Worm (Caenorhabditis elegans): ENCODE data around the gene W04G3.12.

W04G3.12 gene

DNA sequence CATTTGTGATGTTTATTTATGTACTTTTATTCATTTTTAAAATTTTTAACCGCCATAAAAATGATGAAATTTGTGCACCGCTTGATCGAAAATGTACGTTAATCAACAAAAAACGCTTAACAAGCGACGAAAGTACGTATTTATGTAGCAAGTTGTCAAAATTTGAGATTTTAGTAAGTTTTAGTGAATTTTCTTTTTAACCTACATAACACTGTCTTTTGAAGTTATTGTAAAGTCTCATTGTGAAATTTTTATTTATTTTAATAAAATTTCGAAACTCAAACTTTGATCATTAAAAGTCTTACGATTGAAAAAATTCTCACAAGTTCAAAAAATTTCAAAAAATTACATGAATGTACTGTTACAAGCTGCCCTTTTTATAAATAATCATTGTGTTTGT, 20.7 kb upstream of the W04G3.12 start:
- TF ChIP-seq daf-8 (GFP tag; IDR thresholded peaks at IDR 0.05) (no peak), nhr-41 (GFP tag; IDR thresholded peaks at IDR 0.05) (no peak), aha-1 (tag) (peak; percentile 92), lin-39 (tag; optimal IDR thresholded peaks at IDR 0.05) (no peak), lin-15B (tag; optimal IDR thresholded peaks at IDR 0.05) (no peak), nhr-10 (tag; optimal IDR thresholded peaks at IDR 0.05) (no peak), nhr-42 (GFP tag; IDR thresholded peaks at IDR 0.05) (no peak)

DNA sequence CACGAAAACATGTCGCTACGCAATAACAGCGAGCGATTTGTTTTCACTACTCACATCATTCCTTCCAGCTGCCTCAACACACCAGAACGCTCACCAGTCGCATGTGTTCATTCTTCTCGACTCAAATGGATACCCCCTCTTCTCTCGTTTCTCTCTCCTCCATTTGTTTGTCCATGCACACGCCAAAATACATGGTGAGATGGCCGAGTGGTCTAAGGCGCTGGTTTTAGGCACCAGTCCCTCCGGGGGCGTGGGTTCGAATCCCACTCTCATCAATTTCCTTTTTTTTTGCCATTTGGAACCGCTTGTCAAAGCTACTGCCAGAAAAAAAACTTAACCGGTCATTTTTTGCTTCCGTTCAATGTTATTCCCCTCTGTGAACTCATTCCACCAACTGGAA, 18.9 kb upstream of the W04G3.12 start:
- TF ChIP-seq gei-8 (GFP tag; optimal IDR thresholded peaks at IDR 0.05) = peak; percentile 55
- peak; percentile 73; the same call in 1 of the 2 replicates for TF ChIP-seq zfp-3 (GFP tag; conservative IDR thresholded peaks at IDR 0.05)
- TF ChIP-seq nhr-28 (tag; optimal IDR thresholded peaks at IDR 0.05) = peak; percentile 45
- no peak for TF ChIP-seq lin-39 (tag; optimal IDR thresholded peaks at IDR 0.05)
- TF ChIP-seq ceh-62 (tag; optimal IDR thresholded peaks at IDR 0.05) = no peak
- peak; percentile 29 for TF ChIP-seq unc-130 (GFP tag; optimal IDR thresholded peaks at IDR 0.05)
- TF ChIP-seq dmd-6 (GFP tag; IDR thresholded peaks at IDR 0.05) = peak; percentile 88
- TF ChIP-seq ces-1 (GFP tag; optimal IDR thresholded peaks at IDR 0.05) = peak; percentile 41
- no peak for TF ChIP-seq ceh-28 (tag; optimal IDR thresholded peaks at IDR 0.05)
- TF ChIP-seq F49E8.2 (tag; optimal IDR thresholded peaks at IDR 0.05; ENCODE audit: borderline replicate concordance) = peak; percentile 65
- peak; percentile 85 for TF ChIP-seq ZK337.2 (GFP tag; IDR thresholded peaks at IDR 0.05)
- TF ChIP-seq nhr-42 (GFP tag; IDR thresholded peaks at IDR 0.05) = peak; percentile 89
- peak; percentile 75 for TF ChIP-seq zip-2 (tag; optimal IDR thresholded peaks at IDR 0.05)
- peak; percentile 54 for TF ChIP-seq ceh-32 (tag; optimal IDR thresholded peaks at IDR 0.05; ENCODE audit: poor library complexity)
- peak; percentile 59 for TF ChIP-seq T20F7.1 (GFP tag; optimal IDR thresholded peaks at IDR 0.05)
- peak; percentile 71 for TF ChIP-seq mxl-3 (GFP tag; optimal IDR thresholded peaks at IDR 0.05)
- no peak for TF ChIP-seq zag-1 (tag; optimal IDR thresholded peaks at IDR 0.05)
- TF ChIP-seq mdl-1 (tag; optimal IDR thresholded peaks at IDR 0.05) = peak in 1 of 2 experiments; percentile 82
- no peak for TF ChIP-seq daf-12 (tag; optimal IDR thresholded peaks at IDR 0.05)
- TF ChIP-seq nhr-10 (tag; optimal IDR thresholded peaks at IDR 0.05) = no peak
- TF ChIP-seq lsy-2 (tag; optimal IDR thresholded peaks at IDR 0.05) = peak in 1 of 2 experiments; percentile 25
- peak; percentile 41 for TF ChIP-seq nhr-6 (tag; optimal IDR thresholded peaks at IDR 0.05)
- peak; percentile 78 for TF ChIP-seq hlh-11 (tag; optimal IDR thresholded peaks at IDR 0.05)
- TF ChIP-seq ztf-11 (tag; optimal IDR thresholded peaks at IDR 0.05) = no peak
- 0 out of 2 replicates have a peak, but pooled peaks have one; percentile 80 for TF ChIP-seq tag-97 (GFP tag; IDR thresholded peaks at IDR 0.05)
- peak; percentile 94 for TF ChIP-seq ctbp-1 (GFP tag; IDR thresholded peaks at IDR 0.05)
- peak; percentile 93 for TF ChIP-seq rbr-2 (tag; optimal IDR thresholded peaks at IDR 0.05)
- TF ChIP-seq madf-5 (GFP tag; IDR thresholded peaks at IDR 0.05) = peak; percentile 44 to 95; a peak in 3 of 4 replicates
- TF ChIP-seq hif-1 (tag; optimal IDR thresholded peaks at IDR 0.05) = peak; percentile 30 to 65
- TF ChIP-seq mep-1 (tag; optimal IDR thresholded peaks at IDR 0.05) = peak; percentile 92
- no peak for TF ChIP-seq T26A8.4 (GFP tag; IDR thresholded peaks at IDR 0.05)
- TF ChIP-seq lin-1 (GFP tag; IDR thresholded peaks at IDR 0.05) = peak; percentile 87
- TF ChIP-seq Y75B8A.6 (GFP tag; IDR thresholded peaks at IDR 0.05) = no peak
- TF ChIP-seq nhr-237 (tag; optimal IDR thresholded peaks at IDR 0.05) = no peak
- peak; percentile 84 for TF ChIP-seq lir-3 (tag; optimal IDR thresholded peaks at IDR 0.05)
- TF ChIP-seq nhr-25 (tag; optimal IDR thresholded peaks at IDR 0.05; ENCODE audit: borderline replicate concordance, insufficient read depth) = peak; percentile 73
- TF ChIP-seq dmd-9 (GFP tag; IDR thresholded peaks at IDR 0.05) = peak; percentile 74; the same call in 1 of the 2 replicates
- TF ChIP-seq unc-39 (tag; optimal IDR thresholded peaks at IDR 0.05) = no peak
- TF ChIP-seq mes-2 (tag; optimal IDR thresholded peaks at IDR 0.05; ENCODE audit: poor library complexity, severe bottlenecking) = no peak
- TF ChIP-seq mdt-29 (GFP tag; IDR thresholded peaks at IDR 0.05) = no peak
- peak; percentile 89 for TF ChIP-seq ceh-20 (GFP tag; IDR thresholded peaks at IDR 0.05)
- peak; percentile 53; the same call in 1 of the 2 replicates for TF ChIP-seq Y105C5A.15 (GFP tag; IDR thresholded peaks at IDR 0.05)
- TF ChIP-seq set-16 (GFP tag; IDR thresholded peaks at IDR 0.05) = no peak
- TF ChIP-seq php-3 (GFP tag; IDR thresholded peaks at IDR 0.05) = peak; percentile 83
- no peak for TF ChIP-seq ama-1 (optimal IDR thresholded peaks at IDR 0.05)
- TF ChIP-seq skn-1 (tag; optimal IDR thresholded peaks at IDR 0.05) = no peak
